Fruit fly (Drosophila melanogaster) whole organism, pupa: ENCODE results near the gene Gbeta5.
A peak's percentile ranks its signal among the peaks of the same experiment; 100 is the strongest.

Source experiments
- CG10348 ChIP-seq: fragments of 200-800 bp; sonication (Bioruptor generic); IDR thresholded peaks from 2 replicates; pipeline ENCODE4 v1.3.6; 2022; ENCODE audit warnings: missing biosample characterization, missing genetic modification characterization
- CG12605 ChIP-seq: fragments of 200-800 bp; sonication (Bioruptor generic); IDR thresholded peaks from 2 replicates; pipeline ENCODE4 v1.3.6; 2022; ENCODE audit warnings: missing biosample characterization, missing genetic modification characterization
- CG13204 ChIP-seq: fragments of 200-800 bp; sonication (Bioruptor generic); optimal IDR thresholded peaks from 2 replicates; lab custom pipeline; 2018; ENCODE audit warnings: missing biosample characterization, mild to moderate bottlenecking, missing genetic modification characterization, moderate library complexity
- CG14655 ChIP-seq: fragments of 200-800 bp; sonication (Bioruptor generic); optimal IDR thresholded peaks from 3 replicates; lab custom pipeline; 2017; ENCODE audit warnings: mild to moderate bottlenecking, missing biosample characterization, missing genetic modification reagents, missing genetic modification characterization
- CG15710 ChIP-seq: fragments of 200-800 bp; sonication (Bioruptor generic); optimal IDR thresholded peaks from 2 replicates; lab custom pipeline; 2018; ENCODE audit warnings: missing biosample characterization, mild to moderate bottlenecking, missing genetic modification characterization, moderate library complexity
- CG17806 ChIP-seq: fragments of 200-800 bp; sonication (Bioruptor generic); optimal IDR thresholded peaks from 2 replicates; lab custom pipeline; 2018; ENCODE audit warnings: missing biosample characterization, mild to moderate bottlenecking, missing genetic modification characterization, moderate library complexity
- CG32121 ChIP-seq: fragments of 200-800 bp; sonication (Bioruptor generic); IDR thresholded peaks from 2 replicates; pipeline ENCODE4 v1.3.6; 2022; ENCODE audit warnings: missing biosample characterization, missing genetic modification characterization
- CG34367 ChIP-seq: fragments of 200-800 bp; sonication (Bioruptor generic); optimal IDR thresholded peaks from 2 replicates; lab custom pipeline; 2018; ENCODE audit warnings: missing biosample characterization, mild to moderate bottlenecking, missing genetic modification characterization
- CG4496 ChIP-seq: fragments of 200-800 bp; sonication (Bioruptor generic); IDR thresholded peaks from 3 replicates; pipeline ENCODE4 v1.3.6; 2022; ENCODE audit warnings: missing biosample characterization, missing genetic modification characterization
- CG8159 ChIP-seq: fragments of 200-800 bp; sonication (Bioruptor generic); optimal IDR thresholded peaks from 3 replicates; lab custom pipeline; 2018; ENCODE audit warnings: missing biosample characterization, mild to moderate bottlenecking, missing genetic modification characterization, moderate library complexity
- CG8301 ChIP-seq: fragments of 200-800 bp; sonication (Bioruptor generic); optimal IDR thresholded peaks from 2 replicates; lab custom pipeline; 2018; ENCODE audit warnings: missing biosample characterization, mild to moderate bottlenecking, missing genetic modification characterization
- CG9948 ChIP-seq: fragments of 200-800 bp; sonication (Bioruptor generic); optimal IDR thresholded peaks from 2 replicates; lab custom pipeline; 2018; ENCODE audit warnings: missing biosample characterization, mild to moderate bottlenecking, missing genetic modification characterization, moderate library complexity
- D1 ChIP-seq: fragments of 200-800 bp; sonication (Bioruptor generic); optimal IDR thresholded peaks from 2 replicates; lab custom pipeline; 2018; ENCODE audit warnings: missing biosample characterization, mild to moderate bottlenecking, missing genetic modification characterization, moderate library complexity
- EcR ChIP-seq: fragments of 200-800 bp; sonication (Bioruptor generic); optimal IDR thresholded peaks from 3 replicates; lab custom pipeline; 2019; ENCODE audit warnings: missing biosample characterization, missing genetic modification characterization, mild to moderate bottlenecking, moderate library complexity, missing genetic modification reagents
- Ets98B ChIP-seq: fragments of 200-800 bp; sonication (Bioruptor generic); IDR thresholded peaks from 2 replicates; pipeline ENCODE4 v1.3.6; 2022; ENCODE audit warnings: missing biosample characterization, missing genetic modification characterization
- Pif1A ChIP-seq: fragments of 200-800 bp; sonication (Bioruptor generic); optimal IDR thresholded peaks from 3 replicates; lab custom pipeline; 2016; ENCODE audit warnings: missing biosample characterization, missing genetic modification characterization
- Pif1B ChIP-seq: fragments of 200-800 bp; sonication (Bioruptor generic); optimal IDR thresholded peaks from 3 replicates; lab custom pipeline; 2016; ENCODE audit warnings: missing biosample characterization, missing genetic modification characterization
- Snoo ChIP-seq: fragments of 200-800 bp; sonication (Bioruptor generic); optimal IDR thresholded peaks from 3 replicates; lab custom pipeline; 2017; ENCODE audit warnings: missing biosample characterization, mild to moderate bottlenecking, missing genetic modification characterization, inconsistent platforms
- fd96Ca ChIP-seq: fragments of 200-800 bp; sonication (Bioruptor generic); IDR thresholded peaks from 3 replicates; pipeline ENCODE4 v1.3.6; 2022; ENCODE audit warnings: missing biosample characterization, missing genetic modification characterization
- gl ChIP-seq: fragments of 200-800 bp; sonication (Bioruptor generic); optimal IDR thresholded peaks from 2 replicates; lab custom pipeline; 2018; ENCODE audit warnings: missing biosample characterization, mild to moderate bottlenecking, missing genetic modification characterization
- rn ChIP-seq: fragments of 200-800 bp; sonication (Bioruptor generic); IDR thresholded peaks from 2 replicates; pipeline ENCODE4 v1.3.6; 2022; ENCODE audit warnings: missing biosample characterization, missing genetic modification characterization

The Gbeta5 gene

dm6 chrX:8122834-8123233, 29.2 kb downstream of the Gbeta5 start:
- no peak for TF ChIP-seq CG13204
- peak; percentile 38 for TF ChIP-seq Pif1A (GFP tag; lab: Kevin White, UChicago)
- peak; percentile 57; the same call in 2 of the 3 replicates for TF ChIP-seq fd96Ca
- peak; percentile 18 for TF ChIP-seq CG12605 (GFP tag; lab: Robert Waterston, UW)
- peak; percentile 49 for TF ChIP-seq Pif1B (GFP tag; lab: Kevin White, UChicago)
- TF ChIP-seq Ets98B (GFP tag; lab: Robert Waterston, UW) = 0 out of 2 replicates have a peak, but pooled peaks have one; percentile 40
- TF ChIP-seq CG4496 = peak; percentile 60; the same call in 1 of the 3 replicates
- no peak for TF ChIP-seq gl (tag; lab: Kevin White, UChicago)
- peak; percentile 66 for TF ChIP-seq CG14655 (GFP tag; lab: Kevin White, UChicago)
- TF ChIP-seq EcR = no peak
- TF ChIP-seq Snoo (tag; lab: Kevin White, UChicago) = no peak
- TF ChIP-seq CG10348 (GFP tag; lab: Robert Waterston, UW) = no peak
- peak; percentile 65 for TF ChIP-seq CG8301 (tag; lab: Kevin White, UChicago)
- peak; percentile 38 for TF ChIP-seq CG15710
- TF ChIP-seq rn = no peak
- peak; percentile 50 for TF ChIP-seq CG8159 (tag; lab: Kevin White, UChicago)
- no peak for TF ChIP-seq D1
- peak; percentile 38 for TF ChIP-seq CG9948 (tag; lab: Kevin White, UChicago)
- TF ChIP-seq CG17806 = peak; percentile 33
- TF ChIP-seq CG34367 (tag; lab: Kevin White, UChicago) = peak; percentile 21
- peak; percentile 62 for TF ChIP-seq CG32121 (GFP tag; lab: Robert Waterston, UW)

dm6 chrX:8120939-8121338, 31.1 kb downstream of the Gbeta5 start, which contains the start of gene CG2260:
Gene CG2260, minus strand, starts transcription at chrX:8121147.
- TF ChIP-seq Pif1B (GFP tag; lab: Kevin White, UChicago) (no peak), CG32121 (GFP tag; lab: Robert Waterston, UW) (no peak), Ets98B (GFP tag; lab: Robert Waterston, UW) (no peak), CG34367 (tag; lab: Kevin White, UChicago) (no peak), CG8301 (tag; lab: Kevin White, UChicago) (no peak)

dm6 chrX:8116813-8117212, 35.3 kb downstream of the Gbeta5 start, which contains the start of gene CG1575:
Gene CG1575, plus strand, starts transcription at chrX:8117012.
- TF ChIP-seq CG8301 (tag; lab: Kevin White, UChicago) (no peak), gl (tag; lab: Kevin White, UChicago) (no peak), CG17806 (no peak), Snoo (tag; lab: Kevin White, UChicago) (no peak), CG9948 (tag; lab: Kevin White, UChicago) (no peak), Pif1A (GFP tag; lab: Kevin White, UChicago) (no peak), CG15710 (no peak), CG12605 (GFP tag; lab: Robert Waterston, UW) (no peak), CG8159 (tag; lab: Kevin White, UChicago) (no peak)

dm6 chrX:8115717-8116311, 36.3 kb downstream of the Gbeta5 start, which contains the start of gene Gclc:
Gene Gclc, minus strand, starts transcription at chrX:8116147.
- no peak for TF ChIP-seq CG13204
- TF ChIP-seq Pif1B (GFP tag; lab: Kevin White, UChicago) = peak; percentile 0
- no peak for TF ChIP-seq D1
- TF ChIP-seq Snoo (tag; lab: Kevin White, UChicago) = no peak
- TF ChIP-seq fd96Ca = no peak
- no peak for TF ChIP-seq CG32121 (GFP tag; lab: Robert Waterston, UW)
- TF ChIP-seq CG8159 (tag; lab: Kevin White, UChicago) = no peak
- no peak for TF ChIP-seq CG9948 (tag; lab: Kevin White, UChicago)
- no peak for TF ChIP-seq CG14655 (GFP tag; lab: Kevin White, UChicago)
- no peak for TF ChIP-seq CG17806
- no peak for TF ChIP-seq CG12605 (GFP tag; lab: Robert Waterston, UW)
- TF ChIP-seq EcR = no peak
- no peak for TF ChIP-seq CG10348 (GFP tag; lab: Robert Waterston, UW)
- TF ChIP-seq CG4496 = no peak
- TF ChIP-seq Pif1A (GFP tag; lab: Kevin White, UChicago) = peak; percentile 23
- TF ChIP-seq gl (tag; lab: Kevin White, UChicago) = no peak

DNA sequence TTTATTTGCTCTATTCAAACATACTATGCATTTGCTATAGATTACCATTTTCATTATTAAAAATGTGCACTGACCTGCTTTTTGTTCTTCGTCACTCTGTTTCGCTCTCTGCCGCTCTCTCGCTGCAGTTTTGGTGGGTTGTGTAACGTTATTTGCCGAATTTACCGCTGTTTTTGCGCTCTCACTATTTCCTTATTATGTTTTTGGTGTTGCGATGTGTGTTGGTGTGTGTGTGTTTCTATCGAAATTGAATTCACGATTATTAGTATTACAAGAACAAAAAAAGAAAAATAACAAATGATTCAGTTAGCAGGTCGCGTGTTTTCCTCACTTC, 36.8 kb downstream of the Gbeta5 start:
- no peak for TF ChIP-seq CG17806
- TF ChIP-seq EcR = no peak
- TF ChIP-seq Pif1A (GFP tag; lab: Kevin White, UChicago) = no peak
- no peak for TF ChIP-seq rn
- TF ChIP-seq CG32121 (GFP tag; lab: Robert Waterston, UW) = no peak
- TF ChIP-seq Ets98B (GFP tag; lab: Robert Waterston, UW) = no peak
- no peak for TF ChIP-seq CG15710

DNA sequence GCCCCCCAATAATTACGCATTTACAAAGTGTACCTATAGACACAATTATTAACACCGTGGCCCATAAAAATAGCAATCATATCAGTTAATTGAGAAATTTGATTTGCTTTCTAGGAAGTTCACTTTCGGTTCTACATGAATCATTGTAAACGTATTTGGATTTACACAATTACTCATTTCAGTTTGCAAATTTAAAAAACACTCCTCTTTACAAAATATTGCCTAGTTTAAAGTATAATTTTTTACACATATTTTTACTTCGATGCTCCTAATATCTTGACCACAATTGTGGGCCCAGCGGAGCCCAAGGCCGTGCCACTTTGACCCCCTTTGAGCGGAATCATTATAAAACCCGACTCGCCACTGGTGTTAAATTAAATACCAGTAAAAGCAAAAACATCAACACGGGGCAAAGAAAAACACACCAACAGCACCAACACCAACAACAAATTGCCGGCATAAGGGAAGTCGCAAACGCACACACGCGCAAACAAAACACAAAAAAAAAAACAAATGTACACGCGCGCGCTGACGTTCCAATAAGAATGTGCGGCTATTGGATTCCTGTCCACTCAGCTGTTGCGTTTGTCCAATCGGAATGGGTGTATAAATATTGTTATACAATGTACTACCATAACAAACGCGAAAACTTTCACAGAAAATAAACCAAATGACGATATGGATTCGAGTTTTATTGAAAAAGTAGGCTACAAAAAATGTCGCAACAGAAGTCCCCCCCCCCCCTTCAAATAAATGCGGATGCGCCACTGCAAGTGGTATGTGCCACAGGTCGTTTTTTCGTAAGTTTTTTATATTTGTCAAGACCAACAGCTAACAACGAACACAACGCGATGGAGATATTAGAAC, 37.4 kb downstream of the Gbeta5 start:
- TF ChIP-seq CG8159 (tag; lab: Kevin White, UChicago) (peak; percentile 22), CG13204 (no peak), rn (no peak), Pif1B (GFP tag; lab: Kevin White, UChicago) (no peak), gl (tag; lab: Kevin White, UChicago) (no peak), CG15710 (peak; percentile 6), Ets98B (GFP tag; lab: Robert Waterston, UW) (peak; percentile 14), CG10348 (GFP tag; lab: Robert Waterston, UW) (no peak), CG32121 (GFP tag; lab: Robert Waterston, UW) (peak; percentile 7; the same call in 1 of the 2 replicates), CG12605 (GFP tag; lab: Robert Waterston, UW) (no peak), CG14655 (GFP tag; lab: Kevin White, UChicago) (no peak), EcR (no peak), CG8301 (tag; lab: Kevin White, UChicago) (no peak), fd96Ca (peak; percentile 19; the same call in 1 of the 3 replicates), CG17806 (peak; percentile 20), Snoo (tag; lab: Kevin White, UChicago) (no peak), CG34367 (tag; lab: Kevin White, UChicago) (no peak), CG9948 (tag; lab: Kevin White, UChicago) (peak; percentile 16), D1 (no peak), CG4496 (peak; percentile 50; the same call in 2 of the 3 replicates), Pif1A (GFP tag; lab: Kevin White, UChicago) (peak; percentile 7)
